Fruit fly (Drosophila melanogaster): ENCODE measurements around the gene Nipsnap.

Nipsnap gene

dm6 chrX:16096488-16096887 is 23.1 kb upstream of the Nipsnap start (continued):
- TF ChIP-seq CG9817 (tag; optimal IDR thresholded peaks at IDR 0.05) = peak; percentile 10
- TF ChIP-seq CG31224 (GFP tag; IDR thresholded peaks at IDR 0.05) = no peak
- TF ChIP-seq gcm2 (GFP tag; optimal IDR thresholded peaks at IDR 0.05) = no peak
- TF ChIP-seq CG11560 (tag; IDR thresholded peaks at IDR 0.05) = peak; percentile 86
- TF ChIP-seq CG43689 (GFP tag; IDR thresholded peaks at IDR 0.05) = no peak
- no peak for TF ChIP-seq CG4707 (GFP tag; optimal IDR thresholded peaks at IDR 0.05)
- peak; percentile 86 for TF ChIP-seq BEAF-32 (GFP tag; optimal IDR thresholded peaks at IDR 0.05)
- TF ChIP-seq sima (GFP tag; optimal IDR thresholded peaks at IDR 0.05) = no peak
- TF ChIP-seq CG2120 (GFP tag; optimal IDR thresholded peaks at IDR 0.05) = peak; percentile 50
- TF ChIP-seq CG30020 (tag; optimal IDR thresholded peaks at IDR 0.05) = peak; percentile 21
- TF ChIP-seq CG12744 (GFP tag; optimal IDR thresholded peaks at IDR 0.05) = no peak
- no peak for TF ChIP-seq CG13296 (GFP tag; optimal IDR thresholded peaks at IDR 0.05)
- TF ChIP-seq CG17612 (GFP tag; IDR thresholded peaks at IDR 0.05) = no peak
- no peak for TF ChIP-seq HHEX (GFP tag; optimal IDR thresholded peaks at IDR 0.05)
- no peak for TF ChIP-seq CG1792 (GFP tag; optimal IDR thresholded peaks at IDR 0.05)
- peak; percentile 18 for TF ChIP-seq nmo (GFP tag; optimal IDR thresholded peaks at IDR 0.05)
- TF ChIP-seq eyg (GFP tag; optimal IDR thresholded peaks at IDR 0.05) = no peak
- TF ChIP-seq NC2β (GFP tag; optimal IDR thresholded peaks at IDR 0.05) = no peak
- no peak for TF ChIP-seq Sry-β (GFP tag; optimal IDR thresholded peaks at IDR 0.05)
- no peak for TF ChIP-seq ems (GFP tag; optimal IDR thresholded peaks at IDR 0.05)
- TF ChIP-seq CG10321 (GFP tag; IDR thresholded peaks at IDR 0.05) = no peak
- no peak for TF ChIP-seq Mes4 (GFP tag; optimal IDR thresholded peaks at IDR 0.05)
- TF ChIP-seq CG2875 (GFP tag; optimal IDR thresholded peaks at IDR 0.05) = no peak
- TF ChIP-seq CG15601 (tag; optimal IDR thresholded peaks at IDR 0.05) = peak; percentile 26
- no peak for TF ChIP-seq CG17361 (GFP tag; IDR thresholded peaks at IDR 0.05)
- no peak; the same call in 1 of the 3 replicates for TF ChIP-seq Opbp (GFP tag; IDR thresholded peaks at IDR 0.05; ENCODE audit: partially characterized antibody)
- peak; percentile 58 for TF ChIP-seq row (GFP tag; IDR thresholded peaks at IDR 0.05)
- TF ChIP-seq tup (GFP tag; optimal IDR thresholded peaks at IDR 0.05) = no peak
- peak; percentile 26 for TF ChIP-seq sqz (GFP tag; optimal IDR thresholded peaks at IDR 0.05)
- no peak for TF ChIP-seq dimm (GFP tag; IDR thresholded peaks at IDR 0.05)
- no peak for TF ChIP-seq Hr51 (GFP tag; optimal IDR thresholded peaks at IDR 0.05)
- 0 out of 2 replicates have a peak, but pooled peaks have one; percentile 26 for TF ChIP-seq tna (GFP tag; IDR thresholded peaks at IDR 0.05; ENCODE audit: partially characterized antibody)
- TF ChIP-seq ranshi (GFP tag; IDR thresholded peaks at IDR 0.05) = no peak
- TF ChIP-seq CG13424 (tag; optimal IDR thresholded peaks at IDR 0.05) = peak; percentile 2
- TF ChIP-seq rib (GFP tag; IDR thresholded peaks at IDR 0.05) = no peak
- peak; percentile 61 for TF ChIP-seq Dp (GFP tag; optimal IDR thresholded peaks at IDR 0.05)
- no peak for TF ChIP-seq CG18619 (GFP tag; optimal IDR thresholded peaks at IDR 0.05)
- TF ChIP-seq vvl (GFP tag; IDR thresholded peaks at IDR 0.05) = peak; percentile 47; the same call in 1 of the 2 replicates
- no peak for TF ChIP-seq gcm (GFP tag; optimal IDR thresholded peaks at IDR 0.05)
- TF ChIP-seq ato (GFP tag; IDR thresholded peaks at IDR 0.05; ENCODE audit: partially characterized antibody) = peak; percentile 69
- peak; percentile 38 for TF ChIP-seq CG2129 (GFP tag; IDR thresholded peaks at IDR 0.05; ENCODE audit: partially characterized antibody)
- TF ChIP-seq chn (GFP tag; optimal IDR thresholded peaks at IDR 0.05) = no peak
- peak; percentile 9 for TF ChIP-seq CG13123 (GFP tag; optimal IDR thresholded peaks at IDR 0.05)
- no peak for TF ChIP-seq br (optimal IDR thresholded peaks at IDR 0.05)
- TF ChIP-seq CG17385 (GFP tag; optimal IDR thresholded peaks at IDR 0.05) = no peak
- no peak for TF ChIP-seq CG8281 (tag; optimal IDR thresholded peaks at IDR 0.05)
- TF ChIP-seq CG10959 (GFP tag; IDR thresholded peaks at IDR 0.05) = no peak
- TF ChIP-seq CG4424 (GFP tag; optimal IDR thresholded peaks at IDR 0.05) = no peak
- TF ChIP-seq CG3847 (GFP tag; IDR thresholded peaks at IDR 0.05) = peak; percentile 38
- TF ChIP-seq kni (GFP tag; optimal IDR thresholded peaks at IDR 0.05) = no peak
- TF ChIP-seq Sin3A (optimal IDR thresholded peaks at IDR 0.05) = no peak
- TF ChIP-seq CG4282 (GFP tag; optimal IDR thresholded peaks at IDR 0.05) = no peak

All from whole organism, embryonic.